Fruit fly (Drosophila melanogaster) whole organism, larva: ENCODE results near the gene CG3546.
A peak's percentile ranks its signal among the peaks of the same experiment; 100 is the strongest.

ENCODE experiments used
- noc ChIP-seq: fragments of 200-800 bp; sonication (Bioruptor generic); optimal IDR thresholded peaks from 3 replicates; lab custom pipeline; 2019; ENCODE audit warnings: missing biosample characterization, mild to moderate bottlenecking, missing genetic modification characterization, moderate library complexity

The CG3546 gene

DNA sequence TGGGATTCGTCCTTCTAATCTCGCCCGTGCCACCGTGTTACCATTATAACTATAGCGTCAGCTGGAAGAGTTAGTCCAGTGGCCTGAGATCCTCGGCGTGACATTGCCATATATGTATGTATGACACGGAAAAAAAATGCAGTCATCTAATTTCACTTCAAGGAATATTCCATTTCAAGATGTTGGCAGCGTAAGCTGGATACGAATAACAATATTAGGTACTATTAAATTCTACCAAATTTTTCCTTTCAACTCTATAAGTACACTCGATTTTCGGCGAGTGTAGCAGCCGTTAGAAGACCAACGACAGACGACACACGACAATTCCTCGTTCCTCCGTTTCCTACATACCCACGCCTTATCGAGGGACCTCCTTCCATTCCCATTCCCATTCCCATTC, 7.1 kb downstream of the CG3546 start:
- TF ChIP-seq noc (tag; lab: Kevin White, UChicago) = no peak

dm6 chrX:4571829-4572228, 14.0 kb downstream of the CG3546 start, which contains the start of gene CG12684:
TSS of gene CG12684 (minus strand) at chrX:4571929.
- TF ChIP-seq noc (tag; lab: Kevin White, UChicago) = no peak

- no peak for TF ChIP-seq noc (tag; lab: Kevin White, UChicago)
These were observed 16.1 kb downstream of the CG3546 start for dm6 chrX:4573971-4574370.

dm6 chrX:4581769-4582168, 23.9 kb downstream of the CG3546 start:
- TF ChIP-seq noc (tag; lab: Kevin White, UChicago) = no peak

- TF ChIP-seq noc (tag; lab: Kevin White, UChicago) = no peak
These were observed 24.6 kb downstream of the CG3546 start for dm6 chrX:4582422-4582821.

- TF ChIP-seq noc (tag; lab: Kevin White, UChicago) = peak; percentile 19
These were observed 29.7 kb downstream of the CG3546 start for dm6 chrX:4587584-4587983.

dm6 chrX:4588981-4589380, 31.1 kb downstream of the CG3546 start:
- TF ChIP-seq noc (tag; lab: Kevin White, UChicago) = no peak

DNA sequence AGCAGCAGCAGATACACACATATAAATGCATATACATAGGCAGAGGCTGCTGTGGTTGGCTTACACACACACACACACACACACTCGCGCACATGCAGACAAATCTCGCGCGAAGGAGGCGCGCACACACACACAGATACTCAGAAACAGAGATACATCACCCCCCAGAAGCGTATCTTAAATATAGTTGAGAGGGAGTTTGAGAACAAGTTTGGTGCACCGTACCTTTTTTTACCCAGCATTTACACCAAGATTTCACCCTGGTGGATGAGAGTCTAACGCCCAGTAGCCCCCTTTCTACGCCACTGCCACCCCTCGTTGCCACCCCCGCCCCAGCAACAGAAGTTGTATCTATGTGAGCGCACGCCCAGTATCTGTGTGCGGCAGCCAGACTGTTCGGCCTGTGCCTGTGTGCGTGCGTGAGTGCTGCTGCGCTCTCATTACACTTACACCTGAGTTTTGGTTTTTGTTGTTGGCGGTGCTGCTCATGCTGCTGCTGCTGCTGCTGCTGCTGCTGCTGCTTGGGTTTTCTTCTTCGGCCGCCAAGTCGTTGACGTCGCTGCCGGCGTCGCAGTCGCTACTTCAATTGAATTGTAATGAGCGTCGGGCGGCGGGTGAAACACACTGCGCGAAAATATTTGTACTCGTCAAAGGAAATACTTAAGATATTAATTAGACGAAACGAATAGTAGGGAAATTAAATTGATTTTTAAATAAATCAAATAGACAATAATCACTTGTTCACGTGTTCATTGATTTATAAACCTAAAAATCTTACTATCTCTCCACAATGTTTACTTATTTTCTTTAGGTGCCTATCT, 32.3 kb downstream of the CG3546 start:
- TF ChIP-seq noc (tag; lab: Kevin White, UChicago) = no peak

DNA sequence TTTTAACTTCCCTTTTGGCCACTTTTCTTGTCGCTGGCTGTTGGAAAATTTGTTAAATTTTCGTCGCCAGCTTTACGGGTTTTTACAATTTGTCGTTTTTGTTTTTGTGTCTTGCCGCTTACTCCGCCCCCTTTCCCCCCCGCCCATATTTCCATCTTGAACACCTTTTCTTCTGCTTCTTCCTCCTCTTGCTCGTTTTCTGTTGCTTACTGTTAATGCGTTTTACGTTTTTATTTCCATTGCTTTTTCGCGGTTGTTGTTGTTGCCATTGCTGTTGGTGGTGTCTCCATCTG, 32.8 kb downstream of the CG3546 start:
- no peak for TF ChIP-seq noc (tag; lab: Kevin White, UChicago)

dm6 chrX:4592258-4592657, 34.4 kb downstream of the CG3546 start:
- TF ChIP-seq noc (tag; lab: Kevin White, UChicago) = no peak

DNA sequence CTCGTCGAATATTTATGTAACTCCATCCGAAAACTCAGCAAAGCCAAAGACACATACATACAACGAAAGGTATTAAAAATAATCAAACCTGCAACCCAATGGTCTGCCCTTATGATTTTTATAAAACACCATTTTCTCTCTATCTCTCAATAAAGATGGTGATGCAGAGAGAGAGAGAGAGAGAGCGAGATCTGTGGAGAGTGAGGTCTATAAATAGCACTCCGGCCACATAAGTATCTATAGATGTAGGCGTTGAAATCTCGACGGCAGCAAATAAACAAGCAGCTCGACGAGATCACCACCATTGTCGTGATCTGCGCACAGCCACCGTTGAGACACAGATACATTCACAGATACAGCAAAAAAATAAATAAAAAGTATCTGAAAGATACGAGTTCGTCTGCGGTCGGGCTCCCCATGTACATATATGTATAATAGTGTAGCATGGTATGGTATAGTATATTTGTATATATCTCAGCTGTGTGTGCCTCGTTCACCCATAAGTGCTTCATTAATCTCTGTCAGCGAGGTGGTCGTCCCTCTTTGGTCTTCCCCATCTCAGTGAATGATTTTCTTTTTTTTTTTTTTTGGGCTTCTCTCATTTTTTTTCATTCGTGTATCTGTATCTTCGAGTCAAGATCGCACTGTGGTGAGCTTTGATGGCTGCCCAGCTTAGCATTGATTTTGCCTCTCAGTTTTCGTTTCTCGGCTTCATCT, 38.8 kb downstream of the CG3546 start:
- no peak for TF ChIP-seq noc (tag; lab: Kevin White, UChicago)

DNA sequence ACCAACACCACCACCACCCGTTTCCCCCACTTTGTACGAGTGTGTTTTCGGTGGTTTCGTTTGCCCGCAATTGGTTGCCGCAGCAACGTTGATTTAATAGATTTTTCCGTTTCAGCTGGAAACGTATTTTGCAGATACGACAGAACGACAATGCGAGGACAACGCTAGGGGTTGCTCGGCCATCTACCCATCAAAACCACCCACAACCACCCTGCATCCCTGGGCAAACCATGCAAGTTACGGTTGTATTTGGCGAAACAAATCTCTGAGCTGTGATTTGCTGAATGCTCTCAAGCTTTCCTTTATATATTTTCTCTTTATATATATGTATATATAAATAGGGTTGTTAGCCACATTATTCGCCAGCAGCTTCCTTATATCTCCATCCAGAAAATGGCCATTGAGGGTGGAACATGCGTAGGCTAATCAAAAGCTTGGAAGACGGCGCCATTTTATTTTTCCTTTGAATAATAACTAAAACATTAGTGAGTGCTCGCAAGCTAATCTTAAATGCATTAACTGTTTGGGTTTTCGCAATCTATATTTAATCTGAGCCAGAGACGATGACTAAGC, 42.1 kb downstream of the CG3546 start:
- TF ChIP-seq noc (tag; lab: Kevin White, UChicago) = no peak

- peak; percentile 17 for TF ChIP-seq noc (tag; lab: Kevin White, UChicago)
These were observed 46.2 kb downstream of the CG3546 start for dm6 chrX:4604107-4604506.

DNA sequence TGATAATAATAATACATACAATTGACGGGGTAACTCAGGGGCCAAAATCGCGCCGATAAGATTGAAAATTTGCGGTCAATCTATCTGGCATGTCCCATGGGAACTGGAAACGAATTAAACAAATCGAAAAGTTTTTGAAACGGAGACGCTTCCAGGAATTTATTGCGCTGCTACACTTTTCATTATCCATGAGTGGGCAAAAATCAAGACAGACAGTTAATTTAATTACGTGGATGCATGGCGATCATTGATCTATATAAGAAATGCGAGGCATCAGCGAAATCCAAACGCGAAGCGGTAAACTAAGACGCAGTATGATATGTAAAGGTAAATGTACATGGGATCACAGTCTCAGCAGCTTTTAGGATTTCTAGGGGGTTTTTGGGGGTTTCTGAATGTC, 46.7 kb downstream of the CG3546 start:
- TF ChIP-seq noc (tag; lab: Kevin White, UChicago) = no peak

dm6 chrX:4605313-4605712, 47.4 kb downstream of the CG3546 start:
- no peak for TF ChIP-seq noc (tag; lab: Kevin White, UChicago)

DNA sequence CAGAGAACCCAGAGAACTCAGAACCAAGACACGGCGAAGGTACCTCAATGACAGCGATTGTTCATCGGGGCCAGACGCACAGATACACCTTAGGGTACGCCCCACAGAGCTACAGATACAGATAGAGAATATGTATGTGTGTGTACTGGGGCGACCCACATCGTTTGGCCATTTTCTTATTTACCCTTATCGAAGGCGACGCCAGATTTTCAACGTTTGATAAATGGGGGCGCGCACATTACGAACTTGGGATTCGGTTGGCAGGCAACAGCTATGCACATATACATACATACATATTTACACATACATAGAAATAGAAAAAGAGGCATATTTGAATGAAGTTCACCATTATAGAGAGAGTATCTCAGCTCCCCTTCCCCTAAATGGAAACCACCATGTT, 48.6 kb downstream of the CG3546 start:
- TF ChIP-seq noc (tag; lab: Kevin White, UChicago) = no peak

DNA sequence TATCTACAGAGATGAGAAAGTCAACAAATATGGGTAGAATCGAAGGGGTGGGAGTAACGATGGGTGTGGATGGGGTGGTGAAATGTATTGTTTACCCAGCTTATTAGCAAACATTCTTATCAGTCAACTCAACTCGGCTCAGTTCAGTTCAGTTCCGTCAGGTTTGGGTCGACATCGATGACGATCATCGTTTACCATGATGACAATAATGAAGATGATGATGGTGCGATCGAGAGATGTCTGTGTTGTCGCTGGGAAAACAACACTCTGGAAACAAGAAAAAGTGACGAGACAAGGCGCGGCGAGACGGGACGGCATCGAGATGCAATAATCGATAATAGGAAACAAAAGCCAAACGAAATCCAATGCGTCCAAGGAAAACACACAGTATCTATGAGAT, 51.9 kb downstream of the CG3546 start:
- no peak for TF ChIP-seq noc (tag; lab: Kevin White, UChicago)
